Worm (Caenorhabditis elegans) whole organism, L3 larva: Measurements from ENCODE around the gene fbxb-1.

Experiments used
- ceh-82 ChIP-seq: fragments of 150-350 bp; optimal IDR thresholded peaks from 2 replicates; lab custom pipeline; 2014; ENCODE audit warnings: missing biosample characterization, missing genetic modification characterization
- egl-27 ChIP-seq: sonication (generic microtip); optimal IDR thresholded peaks from 4 replicates; lab custom pipeline; 2017; ENCODE audit warnings: missing biosample characterization, missing genetic modification reagents, missing genetic modification characterization
- tbx-2 ChIP-seq: sonication (generic microtip); optimal IDR thresholded peaks from 2 replicates; lab custom pipeline; 2016; ENCODE audit warnings: mild to moderate bottlenecking, missing genetic modification characterization, missing compliant biosample characterization

DNA sequence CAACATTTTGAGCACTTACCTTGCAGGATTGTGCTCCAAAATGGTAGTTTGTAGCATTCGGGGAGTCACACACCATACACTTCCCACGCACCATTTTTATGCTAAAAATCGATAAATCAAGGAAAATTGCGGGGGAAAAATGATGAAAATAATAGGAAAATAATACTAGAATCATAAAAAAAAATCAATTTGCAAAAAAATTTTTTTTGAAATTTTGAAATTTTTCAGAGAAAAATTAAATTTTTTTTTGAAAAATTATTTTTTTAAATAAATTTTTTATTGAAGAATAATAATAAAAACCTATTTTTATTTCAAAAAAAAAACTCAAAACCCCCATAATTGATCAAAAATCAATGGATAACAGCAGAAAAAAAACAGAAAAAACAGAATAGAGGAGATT lies 28.4 kb upstream of the fbxb-1 start, which contains the start of gene nhr-79:
- TF ChIP-seq egl-27: no peak
- TF ChIP-seq ceh-82 (tag; lab: Kevin White, UChicago): no peak
- no peak for TF ChIP-seq tbx-2 (tag; lab: Kevin White, UChicago)
